Fruit fly (Drosophila melanogaster) whole organism, prepupa: Measurements from ENCODE around the gene Klp10A.

Experiments used
- CG10669 ChIP-seq: fragments of 200-800 bp; sonication (Bioruptor generic); optimal IDR thresholded peaks from 3 replicates; lab custom pipeline; 2018; ENCODE audit warnings: missing biosample characterization, mild to moderate bottlenecking, missing genetic modification characterization, moderate library complexity
- CG11762 ChIP-seq: fragments of 200-800 bp; sonication (Bioruptor generic); optimal IDR thresholded peaks from 3 replicates; lab custom pipeline; 2016; ENCODE audit warnings: missing biosample characterization, missing genetic modification characterization; ENCODE audit not compliant: insufficient read depth
- CG11902 ChIP-seq: fragments of 200-800 bp; sonication (Bioruptor generic); optimal IDR thresholded peaks from 3 replicates; lab custom pipeline; 2016; ENCODE audit warnings: missing biosample characterization, missing genetic modification characterization
- CG15336 ChIP-seq: fragments of 200-800 bp; sonication (Bioruptor generic); IDR thresholded peaks from 2 replicates; pipeline ENCODE4 v1.3.6; 2022; ENCODE audit warnings: missing biosample characterization, missing genetic modification characterization
- CG1621 ChIP-seq: fragments of 200-800 bp; sonication (Bioruptor generic); optimal IDR thresholded peaks from 3 replicates; lab custom pipeline; 2018; ENCODE audit warnings: missing biosample characterization, mild to moderate bottlenecking, missing genetic modification characterization
- CG16779 ChIP-seq: fragments of 200-800 bp; sonication (Bioruptor generic); optimal IDR thresholded peaks from 3 replicates; lab custom pipeline; 2017; ENCODE audit warnings: missing biosample characterization, mild to moderate bottlenecking, missing genetic modification characterization
- CG3032 ChIP-seq: fragments of 200-800 bp; optimal IDR thresholded peaks from 2 replicates; lab custom pipeline; 2019; ENCODE audit warnings: missing biosample characterization, mild to moderate bottlenecking, missing genetic modification characterization, moderate library complexity
- CG31627 ChIP-seq: fragments of 200-800 bp; sonication (Bioruptor generic); optimal IDR thresholded peaks from 3 replicates; lab custom pipeline; 2016; ENCODE audit warnings: missing biosample characterization, missing genetic modification characterization
- CG3919 ChIP-seq: fragments of 200-800 bp; sonication (Bioruptor generic); optimal IDR thresholded peaks from 3 replicates; lab custom pipeline; 2016; ENCODE audit warnings: missing biosample characterization, missing genetic modification characterization
- CG6276 ChIP-seq: fragments of 200-800 bp; sonication (Bioruptor generic); optimal IDR thresholded peaks from 2 replicates; lab custom pipeline; 2017; ENCODE audit warnings: missing biosample characterization, mild to moderate bottlenecking, missing genetic modification characterization
- CG6808 ChIP-seq: fragments of 200-800 bp; sonication (Bioruptor generic); optimal IDR thresholded peaks from 3 replicates; lab custom pipeline; 2017; ENCODE audit warnings: missing biosample characterization, missing genetic modification characterization, mild to moderate bottlenecking, moderate library complexity, missing genetic modification reagents
- CG7368 ChIP-seq: fragments of 200-800 bp; sonication (Bioruptor generic); optimal IDR thresholded peaks from 3 replicates; lab custom pipeline; 2016; ENCODE audit warnings: missing biosample characterization, missing genetic modification characterization
- CG8119 ChIP-seq: fragments of 200-800 bp; sonication (Bioruptor generic); IDR thresholded peaks from 3 replicates; pipeline ENCODE4 v1.3.6; 2022; ENCODE audit warnings: missing biosample characterization, missing genetic modification characterization
- CG8319 ChIP-seq: fragments of 200-800 bp; sonication (Bioruptor generic); optimal IDR thresholded peaks from 3 replicates; lab custom pipeline; 2016; ENCODE audit warnings: missing biosample characterization, missing genetic modification characterization
- CG8632 ChIP-seq: fragments of 200-800 bp; sonication (Bioruptor generic); optimal IDR thresholded peaks from 3 replicates; lab custom pipeline; 2016; ENCODE audit warnings: missing biosample characterization, missing genetic modification characterization
- CG9139 ChIP-seq: fragments of 200-800 bp; sonication (Bioruptor generic); optimal IDR thresholded peaks from 3 replicates; lab custom pipeline; 2017; ENCODE audit warnings: missing biosample characterization, mild to moderate bottlenecking, missing genetic modification characterization
- Eip75B ChIP-seq: fragments of 200-800 bp; sonication (Bioruptor generic); optimal IDR thresholded peaks from 3 replicates; lab custom pipeline; 2016; ENCODE audit warnings: missing biosample characterization, missing genetic modification characterization
- Eip78C ChIP-seq: fragments of 200-800 bp; sonication (Bioruptor generic); peaks from one replicate; lab custom pipeline; 2016; ENCODE audit warnings: missing biosample characterization, missing genetic modification characterization
- Eip93F ChIP-seq: fragments of 200-800 bp; sonication (Bioruptor generic); optimal IDR thresholded peaks from 2 replicates; lab custom pipeline; 2016; ENCODE audit warnings: missing biosample characterization, mild to moderate bottlenecking, missing genetic modification characterization
- Ets21C ChIP-seq: fragments of 200-800 bp; sonication (Bioruptor generic); optimal IDR thresholded peaks from 3 replicates; lab custom pipeline; 2016; ENCODE audit warnings: missing biosample characterization, missing genetic modification characterization
- Met ChIP-seq: fragments of 200-800 bp; sonication (Bioruptor generic); optimal IDR thresholded peaks from 3 replicates; lab custom pipeline; 2016; ENCODE audit warnings: missing biosample characterization, missing genetic modification characterization
- OdsH ChIP-seq: fragments of 200-800 bp; sonication (Bioruptor generic); optimal IDR thresholded peaks from 3 replicates; lab custom pipeline; 2016; ENCODE audit warnings: missing biosample characterization, missing genetic modification characterization
- Sox15 ChIP-seq: fragments of 200-800 bp; sonication (Bioruptor generic); optimal IDR thresholded peaks from 3 replicates; lab custom pipeline; 2016; ENCODE audit warnings: missing biosample characterization, missing genetic modification characterization
- acj6 ChIP-seq: fragments of 200-800 bp; sonication (Bioruptor generic); optimal IDR thresholded peaks from 3 replicates; lab custom pipeline; 2016; ENCODE audit warnings: missing biosample characterization, missing genetic modification characterization
- dac ChIP-seq: fragments of 200-800 bp; sonication (Bioruptor generic); optimal IDR thresholded peaks from 2 replicates; lab custom pipeline; 2017; ENCODE audit warnings: missing biosample characterization, mild to moderate bottlenecking, missing genetic modification characterization
- dsx ChIP-seq: fragments of 200-800 bp; optimal IDR thresholded peaks from 3 replicates; lab custom pipeline; 2019; ENCODE audit warnings: missing biosample characterization, mild to moderate bottlenecking, missing genetic modification characterization, moderate library complexity; ENCODE audit not compliant: poor library complexity, severe bottlenecking
- fd59A ChIP-seq: fragments of 200-800 bp; sonication (Bioruptor generic); optimal IDR thresholded peaks from 2 replicates; lab custom pipeline; 2017; ENCODE audit warnings: missing biosample characterization, mild to moderate bottlenecking, missing genetic modification characterization, missing genetic modification reagents
- fd85E ChIP-seq: fragments of 200-800 bp; sonication (Bioruptor generic); optimal IDR thresholded peaks from 3 replicates; lab custom pipeline; 2016; ENCODE audit warnings: missing biosample characterization, missing genetic modification characterization
- fkh ChIP-seq: fragments of 200-800 bp; sonication (Bioruptor generic); optimal IDR thresholded peaks from 3 replicates; lab custom pipeline; 2017; ENCODE audit warnings: missing biosample characterization, mild to moderate bottlenecking, missing genetic modification characterization, moderate library complexity
- lz ChIP-seq: fragments of 200-800 bp; sonication (Bioruptor generic); optimal IDR thresholded peaks from 3 replicates; lab custom pipeline; 2016; ENCODE audit warnings: missing biosample characterization, missing genetic modification characterization
- net ChIP-seq: fragments of 200-800 bp; sonication (Bioruptor generic); optimal IDR thresholded peaks from 3 replicates; lab custom pipeline; 2016; ENCODE audit warnings: missing biosample characterization, missing genetic modification characterization
- pdm3 ChIP-seq: fragments of 200-800 bp; sonication (Bioruptor generic); optimal IDR thresholded peaks from 3 replicates; lab custom pipeline; 2016; ENCODE audit warnings: missing biosample characterization, missing genetic modification characterization
- salr ChIP-seq, 2 experiments: fragments of 200-800 bp; sonication (Bioruptor generic); optimal IDR thresholded peaks; 3 replicates each; lab custom pipeline; 2016 to 2018; ENCODE audit warnings: missing biosample characterization in 2 of 2, missing genetic modification characterization in 2 of 2, mild to moderate bottlenecking in 1 of 2
- spab ChIP-seq: fragments of 200-800 bp; sonication (Bioruptor generic); optimal IDR thresholded peaks from 2 replicates; lab custom pipeline; 2017; ENCODE audit warnings: missing biosample characterization, mild to moderate bottlenecking, missing genetic modification characterization, missing genetic modification reagents
- ss ChIP-seq, 2 experiments: fragments of 200-800 bp; sonication (Bioruptor generic); optimal IDR thresholded peaks; 2 replicates in 1 of 2; 3 replicates in 1 of 2; lab custom pipeline; 2017 to 2018; ENCODE audit warnings: mild to moderate bottlenecking in 2 of 2, missing biosample characterization in 2 of 2, missing genetic modification characterization in 2 of 2, moderate library complexity in 1 of 2
- svp ChIP-seq: fragments of 200-800 bp; sonication (Bioruptor generic); peaks from one replicate; lab custom pipeline; 2016; ENCODE audit warnings: missing biosample characterization, missing genetic modification characterization
- topi ChIP-seq: fragments of 200-800 bp; sonication (Bioruptor generic); optimal IDR thresholded peaks from 3 replicates; lab custom pipeline; 2016; ENCODE audit warnings: missing biosample characterization, missing genetic modification characterization

Gene Klp10A

DNA sequence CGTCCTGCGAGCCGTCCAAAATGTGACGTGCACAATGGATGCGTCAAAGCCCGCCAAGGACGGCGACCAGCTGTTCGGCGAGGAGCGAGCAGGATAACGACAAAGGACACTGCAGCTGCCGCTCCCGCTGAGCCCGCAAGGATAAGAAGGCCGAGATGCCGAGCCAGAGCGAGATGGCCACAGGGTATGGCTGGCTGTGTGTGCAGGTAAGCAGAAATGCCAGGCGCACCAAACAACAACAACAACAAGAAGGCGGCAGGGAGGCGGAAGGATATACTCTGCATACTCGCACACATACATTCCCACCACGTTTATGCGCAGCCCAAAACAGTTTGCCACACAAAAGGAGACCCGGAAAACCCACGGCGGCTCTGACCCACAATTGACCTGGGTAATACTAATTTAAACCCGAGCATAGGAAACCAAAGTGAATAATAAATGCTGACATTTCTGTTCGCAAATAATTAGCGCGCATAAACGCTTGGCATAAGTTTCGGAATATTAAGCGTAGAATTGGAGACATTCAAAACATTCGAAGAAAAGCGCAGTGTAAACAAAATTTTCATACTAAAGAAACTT is 9.8 kb upstream of the Klp10A start (continued):
- TF ChIP-seq CG10669 (GFP tag; lab: Kevin White, UChicago): peak; percentile 44
- no peak for TF ChIP-seq CG6276 (GFP tag; lab: Kevin White, UChicago)
- no peak for TF ChIP-seq CG11902 (GFP tag; lab: Kevin White, UChicago)
- TF ChIP-seq fd59A (GFP tag; lab: Kevin White, UChicago): no peak
- no peak for TF ChIP-seq CG11762 (GFP tag; lab: Kevin White, UChicago)
- TF ChIP-seq Eip75B: peak; percentile 1
- TF ChIP-seq dac (GFP tag; lab: Kevin White, UChicago): no peak
- peak; percentile 37 for TF ChIP-seq pdm3 (GFP tag; lab: Kevin White, UChicago)

DNA sequence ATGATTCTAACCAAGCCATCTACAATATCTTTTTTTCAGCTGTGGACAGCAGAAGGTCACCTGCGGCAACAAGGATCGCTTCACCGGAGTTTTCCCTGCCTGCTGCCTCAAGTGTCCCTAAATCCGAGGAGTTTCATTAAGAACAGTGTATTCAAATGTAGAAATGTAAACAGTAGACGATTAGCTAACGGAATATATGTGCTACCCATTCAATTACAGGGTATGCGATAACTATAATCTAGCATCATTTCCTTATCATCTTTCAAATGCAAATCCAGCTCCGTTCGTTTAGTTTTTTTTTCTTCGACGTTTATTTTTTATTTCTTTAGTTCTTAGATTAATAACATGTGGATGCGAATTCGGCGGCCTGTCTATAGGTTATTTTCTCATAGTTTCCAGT is 7.7 kb upstream of the Klp10A start:
- TF ChIP-seq CG3032 (tag; lab: Kevin White, UChicago) (no peak), CG16779 (tag; lab: Kevin White, UChicago) (no peak), svp (GFP tag; lab: Kevin White, UChicago) (no peak)

DNA sequence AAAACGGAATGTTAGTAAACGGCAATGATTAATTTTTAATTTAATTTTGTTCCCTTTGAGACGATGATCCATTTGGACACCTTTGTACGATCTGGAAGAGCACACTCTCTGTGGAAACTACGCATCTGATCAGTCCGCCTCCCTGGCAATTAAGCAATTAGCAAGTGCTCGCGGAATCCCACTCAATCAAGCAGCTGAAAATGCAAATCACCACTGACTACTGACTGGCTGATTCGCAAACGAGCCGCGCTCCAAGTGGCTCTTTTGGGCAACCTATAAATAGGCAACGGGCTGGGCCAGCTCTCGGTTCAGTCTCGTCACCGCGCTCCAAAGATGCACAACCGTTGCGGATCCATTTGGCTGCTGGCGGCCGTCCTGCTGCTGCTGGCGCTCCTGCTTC is 6.9 kb upstream of the Klp10A start, which contains the start of gene CG15201:
CG15201 (plus strand) TSS at position 301 of the 400 bp plus-strand sequence.
- TF ChIP-seq CG3919 (no peak), CG6276 (GFP tag; lab: Kevin White, UChicago) (no peak), CG6808 (no peak), CG11902 (GFP tag; lab: Kevin White, UChicago) (no peak), dac (GFP tag; lab: Kevin White, UChicago) (no peak)

DNA sequence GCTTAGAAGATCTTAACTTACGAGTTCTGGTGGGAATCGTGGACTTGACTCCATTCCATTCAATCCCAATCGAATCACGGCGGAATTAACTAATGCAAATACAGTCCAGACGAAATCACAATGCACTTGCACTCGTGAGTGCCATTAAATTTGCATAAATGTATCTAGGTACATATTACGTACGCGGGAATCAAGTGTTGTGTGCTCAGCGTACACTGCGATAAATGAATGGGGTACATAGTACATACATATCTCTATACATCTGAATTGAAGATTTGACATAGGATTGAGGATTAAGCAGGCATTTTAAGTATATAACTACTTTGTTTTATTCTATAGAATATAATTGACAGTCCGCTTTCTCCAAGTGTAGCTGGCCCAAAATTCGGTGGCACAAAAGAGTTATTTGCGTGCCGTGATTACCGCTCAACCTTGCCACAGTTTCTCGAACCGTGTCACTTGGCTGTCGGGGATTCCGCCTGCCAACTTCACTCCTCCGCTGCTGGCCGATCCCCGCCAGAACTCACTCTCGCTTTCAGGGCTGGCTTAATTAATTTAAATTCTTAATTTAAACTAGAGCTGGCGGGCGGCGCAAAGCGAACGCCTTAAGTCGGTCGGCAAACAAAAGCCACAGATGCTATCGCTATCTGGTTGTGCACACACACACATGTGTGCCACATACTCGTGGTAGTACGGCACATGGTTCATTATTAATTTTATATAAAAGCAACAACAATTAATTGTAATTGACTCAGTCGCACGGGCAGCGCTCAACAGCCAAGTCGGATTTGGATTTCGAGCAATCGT is 5.1 kb upstream of the Klp10A start, which contains the start of the genes CG15199 and CG15202:
CG15199 (minus strand) TSS at position 51 of the 807 bp plus-strand sequence.
CG15202 (plus strand) TSS at position 757 of the 807 bp plus-strand sequence.
- TF ChIP-seq Met (GFP tag; lab: Kevin White, UChicago): peak; percentile 4
- no peak for TF ChIP-seq salr (GFP tag; optimal IDR thresholded peaks at IDR 0.05; lab: Kevin White, UChicago)
- TF ChIP-seq Eip78C: peak; percentile 68

DNA sequence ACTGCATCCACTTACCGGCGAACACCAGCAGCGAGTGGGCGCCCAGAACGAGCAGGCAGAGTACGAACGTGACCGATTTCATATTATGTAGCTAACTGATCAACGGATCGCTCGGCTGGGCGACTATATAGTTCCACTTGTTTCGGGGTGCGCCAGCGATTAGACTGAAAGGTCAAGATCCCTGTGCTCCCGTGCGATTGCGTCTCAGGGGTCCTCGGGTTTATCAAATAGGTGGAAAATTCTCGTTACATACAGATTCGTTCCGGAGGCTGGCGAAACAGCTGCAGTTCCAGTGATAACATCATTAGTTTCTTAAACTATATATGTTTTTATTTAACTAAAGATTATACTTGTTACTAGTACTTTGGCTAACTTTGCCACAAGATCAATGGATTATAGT is 3.2 kb upstream of the Klp10A start, which contains the start of gene ssp7:
ssp7 (minus strand) TSS at position 101 of the 400 bp plus-strand sequence.
- no peak for TF ChIP-seq CG1621 (tag; lab: Kevin White, UChicago)
- no peak for TF ChIP-seq topi (GFP tag; lab: Kevin White, UChicago)
- TF ChIP-seq Eip93F (GFP tag; lab: Kevin White, UChicago): no peak
- no peak for TF ChIP-seq Sox15 (GFP tag; lab: Kevin White, UChicago)
- TF ChIP-seq CG8632: no peak

DNA sequence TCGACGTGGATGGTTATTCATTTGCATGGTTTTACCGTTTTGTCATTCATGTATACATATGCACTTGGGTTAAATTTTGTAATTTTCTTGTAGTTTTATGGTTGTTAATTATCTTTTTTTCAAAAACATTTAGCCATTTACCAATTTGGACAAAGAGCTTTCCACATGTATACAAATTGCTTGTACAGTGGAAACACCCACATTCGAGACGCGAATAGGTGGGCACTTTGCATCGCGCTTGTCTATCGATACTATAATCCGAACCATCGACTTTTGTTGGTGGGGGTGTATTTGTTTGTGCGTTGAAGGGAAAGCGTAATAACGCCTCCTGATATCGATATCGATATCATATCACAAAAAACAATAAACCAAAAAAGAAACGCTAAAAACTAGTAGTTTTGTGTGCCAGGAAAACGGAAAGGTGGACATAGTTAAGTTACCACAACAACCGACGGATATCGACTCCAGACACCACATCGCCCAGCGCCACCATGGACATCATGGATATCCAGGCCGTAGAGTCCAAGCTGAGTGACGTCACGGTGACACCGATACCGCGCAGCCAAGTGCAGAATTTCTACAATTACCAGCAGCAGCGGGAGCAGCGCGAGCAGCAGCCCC is 758 bp upstream of the Klp10A start, which contains the start of gene CDK2AP1:
CDK2AP1 (plus strand) TSS at position 294 of the 621 bp plus-strand sequence.
- peak; percentile 36 for TF ChIP-seq CG31627 (GFP tag; lab: Kevin White, UChicago)
- peak; percentile 30 for TF ChIP-seq pdm3 (GFP tag; lab: Kevin White, UChicago)
- no peak for TF ChIP-seq CG16779 (tag; lab: Kevin White, UChicago)
- TF ChIP-seq ss (GFP tag; optimal IDR thresholded peaks at IDR 0.05; lab: Kevin White, UChicago): no peak
- no peak for TF ChIP-seq CG8319
- no peak for TF ChIP-seq CG15336 (GFP tag; lab: Robert Waterston, UW)
- no peak for TF ChIP-seq acj6
- no peak for TF ChIP-seq CG8119 (GFP tag; lab: Robert Waterston, UW)
- no peak for TF ChIP-seq lz (GFP tag; lab: Kevin White, UChicago)
- no peak for TF ChIP-seq CG6808
- TF ChIP-seq fd85E (GFP tag; lab: Kevin White, UChicago): no peak
- no peak for TF ChIP-seq Eip75B
- TF ChIP-seq CG10669 (GFP tag; lab: Kevin White, UChicago): no peak
- TF ChIP-seq CG7368 (GFP tag; lab: Kevin White, UChicago): no peak
- no peak for TF ChIP-seq Ets21C
- TF ChIP-seq net (GFP tag; lab: Kevin White, UChicago): no peak
- TF ChIP-seq CG3032 (tag; lab: Kevin White, UChicago): peak; percentile 30
- peak; percentile 3 for TF ChIP-seq OdsH (GFP tag; lab: Kevin White, UChicago)
- peak; percentile 74 for TF ChIP-seq CG1621 (tag; lab: Kevin White, UChicago)
- no peak for TF ChIP-seq CG9139 (GFP tag; lab: Kevin White, UChicago)
- TF ChIP-seq spab (GFP tag; lab: Kevin White, UChicago): no peak
- TF ChIP-seq fkh (GFP tag; lab: Kevin White, UChicago): peak; percentile 6
- TF ChIP-seq dsx (GFP tag; lab: Kevin White, UChicago): peak; percentile 10
